Worm (Caenorhabditis elegans) whole organism, mixed stage, embryonic: ENCODE data around the gene Y37D8A.2.

ENCODE experiments used
- M03D4.4 ChIP-seq: sonication (generic microtip); optimal IDR thresholded peaks from 2 replicates; lab custom pipeline; 2017; ENCODE audit warnings: mild to moderate bottlenecking, missing genetic modification characterization, missing compliant biosample characterization
- bed-3 ChIP-seq: fragments of 200-800 bp; sonication (Bioruptor generic); optimal IDR thresholded peaks from 3 replicates; lab custom pipeline; 2018; ENCODE audit warnings: mild to moderate bottlenecking, missing genetic modification characterization, moderate library complexity, missing compliant biosample characterization
- blmp-1 ChIP-seq: fragments of 150-350 bp; optimal IDR thresholded peaks from 2 replicates; lab custom pipeline; 2014; ENCODE audit warnings: missing biosample characterization, missing genetic modification characterization
- ceh-39 ChIP-seq: fragments of 150-350 bp; optimal IDR thresholded peaks from 2 replicates; lab custom pipeline; 2014; ENCODE audit warnings: missing biosample characterization, missing genetic modification characterization
- ceh-43 ChIP-seq: fragments of 200-800 bp; sonication (Bioruptor generic); optimal IDR thresholded peaks from 2 replicates; lab custom pipeline; 2018; ENCODE audit warnings: mild to moderate bottlenecking, missing genetic modification characterization, moderate library complexity, missing compliant biosample characterization
- ceh-83 ChIP-seq: fragments of 200-800 bp; sonication (Bioruptor generic); optimal IDR thresholded peaks from 2 replicates; lab custom pipeline; 2018; ENCODE audit warnings: mild to moderate bottlenecking, missing genetic modification characterization, missing compliant biosample characterization
- ces-1 ChIP-seq: fragments of 150-350 bp; optimal IDR thresholded peaks from 2 replicates; lab custom pipeline; 2014; ENCODE audit warnings: missing biosample characterization, missing genetic modification reagents, missing genetic modification characterization
- cnd-1 ChIP-seq: fragments of 200-800 bp; sonication (Bioruptor generic); optimal IDR thresholded peaks from 2 replicates; lab custom pipeline; 2018; ENCODE audit warnings: mild to moderate bottlenecking, missing genetic modification characterization, missing compliant biosample characterization
- drap-1 ChIP-seq: fragments of 200-800 bp; sonication (Bioruptor generic); optimal IDR thresholded peaks from 3 replicates; lab custom pipeline; 2018; ENCODE audit warnings: mild to moderate bottlenecking, missing genetic modification characterization, missing compliant biosample characterization
- elt-1 ChIP-seq: sonication (generic microtip); optimal IDR thresholded peaks from 2 replicates; lab custom pipeline; 2017; ENCODE audit warnings: missing genetic modification characterization, mild to moderate bottlenecking, missing compliant biosample characterization, antibody characterized with exemption, moderate library complexity, borderline replicate concordance; ENCODE audit not compliant: insufficient read depth
- elt-3 ChIP-seq: fragments of 150-350 bp; optimal IDR thresholded peaks from 2 replicates; lab custom pipeline; 2014; ENCODE audit warnings: missing biosample characterization, missing genetic modification characterization
- flh-1 ChIP-seq: fragments of 200-800 bp; sonication (Bioruptor generic); optimal IDR thresholded peaks from 2 replicates; lab custom pipeline; 2018; ENCODE audit warnings: mild to moderate bottlenecking, missing genetic modification characterization, moderate library complexity, missing compliant biosample characterization
- ham-2 ChIP-seq: fragments of 200-800 bp; sonication (Bioruptor generic); optimal IDR thresholded peaks from 2 replicates; lab custom pipeline; 2018; ENCODE audit warnings: mild to moderate bottlenecking, missing genetic modification characterization, missing compliant biosample characterization
- hlh-1 ChIP-seq: fragments of 150-350 bp; optimal IDR thresholded peaks from 2 replicates; lab custom pipeline; 2014; ENCODE audit warnings: missing biosample characterization, missing genetic modification reagents, missing genetic modification characterization
- lin-13 ChIP-seq: fragments of 150-350 bp; optimal IDR thresholded peaks from 2 replicates; lab custom pipeline; 2014; ENCODE audit warnings: missing biosample characterization, missing genetic modification characterization
- lin-32 ChIP-seq: fragments of 200-800 bp; sonication (Bioruptor generic); optimal IDR thresholded peaks from 2 replicates; lab custom pipeline; 2018; ENCODE audit warnings: mild to moderate bottlenecking, missing genetic modification characterization, missing compliant biosample characterization
- lsy-2 ChIP-seq: fragments of 150-350 bp; optimal IDR thresholded peaks from 2 replicates; lab custom pipeline; 2014; ENCODE audit warnings: missing biosample characterization, missing genetic modification characterization
- mab-5 ChIP-seq: fragments of 150-350 bp; optimal IDR thresholded peaks from 2 replicates; lab custom pipeline; 2014; ENCODE audit warnings: missing biosample characterization, missing genetic modification characterization
- mep-1 ChIP-seq: fragments of 150-350 bp; optimal IDR thresholded peaks from 2 replicates; lab custom pipeline; 2017; ENCODE audit warnings: missing biosample characterization, missing genetic modification reagents, missing genetic modification characterization, inconsistent platforms
- nhr-12 ChIP-seq: fragments of 150-350 bp; optimal IDR thresholded peaks from 2 replicates; lab custom pipeline; 2014; ENCODE audit warnings: missing biosample characterization, missing genetic modification characterization
- nhr-237 ChIP-seq: fragments of 150-350 bp; optimal IDR thresholded peaks from 2 replicates; lab custom pipeline; 2014; ENCODE audit warnings: missing biosample characterization, missing genetic modification characterization
- nhr-76 ChIP-seq: sonication (generic microtip); optimal IDR thresholded peaks from 2 replicates; lab custom pipeline; 2017; ENCODE audit warnings: missing biosample characterization, missing genetic modification characterization
- pha-4 ChIP-seq: fragments of 150-350 bp; optimal IDR thresholded peaks from 2 replicates; lab custom pipeline; 2018; ENCODE audit warnings: missing biosample characterization, missing genetic modification reagents, missing genetic modification characterization
- sem-2 ChIP-seq: fragments of 200-800 bp; sonication (Bioruptor generic); optimal IDR thresholded peaks from 2 replicates; lab custom pipeline; 2018; ENCODE audit warnings: mild to moderate bottlenecking, missing genetic modification characterization, missing compliant biosample characterization
- snpc-4 ChIP-seq: fragments of 150-350 bp; optimal IDR thresholded peaks from 2 replicates; lab custom pipeline; 2014; ENCODE audit warnings: missing biosample characterization, missing genetic modification characterization
- sptf-1 ChIP-seq: sonication (generic microtip); optimal IDR thresholded peaks from 2 replicates; lab custom pipeline; 2017; ENCODE audit warnings: mild to moderate bottlenecking, missing genetic modification characterization, moderate library complexity, missing compliant biosample characterization
- tbx-8 ChIP-seq: fragments of 200-800 bp; sonication (Bioruptor generic); optimal IDR thresholded peaks from 2 replicates; lab custom pipeline; 2018; ENCODE audit warnings: mild to moderate bottlenecking, missing genetic modification characterization, moderate library complexity, missing compliant biosample characterization
- unc-120 ChIP-seq: sonication (generic microtip); optimal IDR thresholded peaks from 2 replicates; lab custom pipeline; 2017; ENCODE audit warnings: missing genetic modification characterization, missing compliant biosample characterization; ENCODE audit not compliant: poor library complexity, severe bottlenecking
- unc-39 ChIP-seq: fragments of 150-350 bp; optimal IDR thresholded peaks from 2 replicates; lab custom pipeline; 2014; ENCODE audit warnings: missing biosample characterization, missing genetic modification characterization
- unc-62 ChIP-seq: fragments of 150-350 bp; optimal IDR thresholded peaks from 2 replicates; lab custom pipeline; 2014; ENCODE audit warnings: missing biosample characterization, missing genetic modification reagents, missing genetic modification characterization
- zip-8 ChIP-seq: fragments of 150-350 bp; optimal IDR thresholded peaks from 2 replicates; lab custom pipeline; 2014; ENCODE audit warnings: missing biosample characterization, missing genetic modification characterization

Y37D8A.2 gene

ce11 chrIII:12851034-12851433, 31.0 kb downstream of the Y37D8A.2 start:
- TF ChIP-seq elt-3 (tag; lab: Kevin White, UChicago): peak; percentile 15
- TF ChIP-seq zip-8 (tag; lab: Kevin White, UChicago): no peak
- no peak for TF ChIP-seq unc-39 (tag; lab: Kevin White, UChicago)
- peak; percentile 61 for TF ChIP-seq nhr-237
- TF ChIP-seq unc-62 (GFP tag; lab: Kevin White, UChicago): peak; percentile 36
- TF ChIP-seq blmp-1 (tag; lab: Kevin White, UChicago): peak; percentile 34
- no peak for TF ChIP-seq mab-5
- TF ChIP-seq sptf-1 (tag; lab: Kevin White, UChicago): no peak
- TF ChIP-seq lin-32: no peak

DNA sequence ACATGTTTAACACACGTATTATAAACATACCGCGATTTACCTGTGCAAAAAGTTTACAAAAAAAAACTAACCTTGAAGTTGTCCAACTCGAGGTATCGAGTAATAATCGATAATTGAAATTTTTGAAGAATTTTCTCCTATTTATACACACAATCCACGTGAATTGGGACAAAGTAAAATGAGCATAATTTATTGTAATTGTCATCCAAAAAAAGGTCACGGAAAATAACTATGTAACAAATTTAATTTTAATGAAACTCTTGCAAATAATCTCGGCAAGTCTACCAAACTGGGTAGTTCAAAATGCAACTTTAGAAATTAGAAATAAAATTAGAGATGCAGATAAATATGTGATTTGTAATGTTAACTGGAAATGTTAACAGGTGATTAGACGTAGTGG, 35.4 kb downstream of the Y37D8A.2 start, which contains the start of gene Y37D8A.5:
Gene Y37D8A.5, minus strand, starts transcription at position 101 of the 400 bp plus-strand sequence.
- TF ChIP-seq ceh-43 (GFP tag; lab: Kevin White, UChicago): no peak
- no peak for TF ChIP-seq ces-1
- TF ChIP-seq nhr-237: no peak
- no peak for TF ChIP-seq hlh-1 (tag; lab: Kevin White, UChicago)
- TF ChIP-seq bed-3 (GFP tag; lab: Kevin White, UChicago): no peak
- TF ChIP-seq zip-8 (tag; lab: Kevin White, UChicago): no peak
- TF ChIP-seq sem-2 (GFP tag; lab: Kevin White, UChicago): no peak
- no peak for TF ChIP-seq sptf-1 (tag; lab: Kevin White, UChicago)
- TF ChIP-seq cnd-1 (tag; lab: Kevin White, UChicago): no peak
- TF ChIP-seq snpc-4 (tag; lab: Kevin White, UChicago): no peak
- TF ChIP-seq unc-120 (tag; lab: Kevin White, UChicago): no peak
- TF ChIP-seq unc-62 (GFP tag; lab: Kevin White, UChicago): no peak
- no peak for TF ChIP-seq lin-13 (tag; lab: Kevin White, UChicago)
- TF ChIP-seq ham-2 (GFP tag; lab: Kevin White, UChicago): no peak
- no peak for TF ChIP-seq ceh-39 (tag; lab: Kevin White, UChicago)
- no peak for TF ChIP-seq tbx-8
- no peak for TF ChIP-seq nhr-76
- TF ChIP-seq flh-1 (GFP tag; lab: Kevin White, UChicago): no peak

ce11 chrIII:12856628-12857027, 36.6 kb downstream of the Y37D8A.2 start, which contains the start of gene Y37D8A.26:
TSS of gene Y37D8A.26 (minus strand) at chrIII:12856728.
- TF ChIP-seq lsy-2: no peak
- no peak for TF ChIP-seq tbx-8
- TF ChIP-seq lin-13 (tag; lab: Kevin White, UChicago): no peak
- TF ChIP-seq ceh-83 (GFP tag; lab: Kevin White, UChicago): no peak
- TF ChIP-seq hlh-1 (tag; lab: Kevin White, UChicago): no peak
- TF ChIP-seq pha-4 (tag; lab: Kevin White, UChicago): no peak
- no peak for TF ChIP-seq unc-62 (GFP tag; lab: Kevin White, UChicago)
- TF ChIP-seq unc-120 (tag; lab: Kevin White, UChicago): no peak
- TF ChIP-seq elt-1 (tag; lab: Kevin White, UChicago): no peak
- no peak for TF ChIP-seq drap-1
- no peak for TF ChIP-seq nhr-76
- TF ChIP-seq ceh-43 (GFP tag; lab: Kevin White, UChicago): no peak
- TF ChIP-seq blmp-1 (tag; lab: Kevin White, UChicago): no peak
- TF ChIP-seq snpc-4 (tag; lab: Kevin White, UChicago): no peak
- TF ChIP-seq cnd-1 (tag; lab: Kevin White, UChicago): no peak
- no peak for TF ChIP-seq unc-39 (tag; lab: Kevin White, UChicago)
- TF ChIP-seq nhr-12 (tag; lab: Kevin White, UChicago): no peak
- TF ChIP-seq zip-8 (tag; lab: Kevin White, UChicago): no peak

DNA sequence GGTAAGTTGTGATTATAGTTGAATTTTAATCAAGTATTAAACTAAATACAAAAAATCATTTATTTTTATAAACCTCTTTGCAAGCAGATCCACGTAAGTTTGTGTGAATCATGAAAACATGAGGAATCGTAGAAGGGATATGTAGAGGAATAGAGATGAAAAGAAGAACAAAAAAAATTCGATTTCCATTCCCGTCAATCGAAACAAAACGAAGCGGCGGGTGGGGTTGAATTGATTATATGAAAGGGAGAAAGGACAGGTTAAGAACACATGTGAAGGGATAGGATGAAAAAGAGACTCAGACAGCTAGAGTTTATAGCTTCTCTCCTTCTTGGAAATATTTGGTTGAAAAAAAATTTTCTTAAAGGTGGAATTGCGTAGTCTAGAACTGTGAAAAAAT, 40.1 kb downstream of the Y37D8A.2 start:
- no peak for TF ChIP-seq lsy-2
- no peak for TF ChIP-seq M03D4.4 (tag; lab: Kevin White, UChicago)
- no peak for TF ChIP-seq tbx-8
- no peak for TF ChIP-seq ceh-39 (tag; lab: Kevin White, UChicago)
- TF ChIP-seq nhr-76: no peak
- TF ChIP-seq mep-1 (tag; lab: Kevin White, UChicago): no peak
- TF ChIP-seq, all 35 proteins: peak for 0

- no peak for TF ChIP-seq lin-32
- no peak for TF ChIP-seq unc-39 (tag; lab: Kevin White, UChicago)
- TF ChIP-seq, all 35 proteins: peak for 0
These were observed 44.7 kb downstream of the Y37D8A.2 start, which contains the start of gene Y37D8A.8 for ce11 chrIII:12864648-12865047. TSS of gene Y37D8A.8 (plus strand) at chrIII:12864948.
